Worm (Caenorhabditis elegans) whole organism, young adult: ENCODE measurements around the gene C50D2.6.

Source experiments
- F39B2.1 ChIP-seq: fragments of 200-800 bp; sonication (Bioruptor generic); IDR thresholded peaks from 2 replicates; pipeline ENCODE4 v1.3.6; 2022; ENCODE audit warnings: missing genetic modification reagents, missing genetic modification characterization, missing compliant biosample characterization
- dpl-1 ChIP-seq: fragments of 150-350 bp; optimal IDR thresholded peaks from 2 replicates; lab custom pipeline; 2014; ENCODE audit warnings: missing biosample characterization, missing genetic modification reagents, missing genetic modification characterization
- egl-44 ChIP-seq: fragments of 200-800 bp; sonication (Bioruptor generic); IDR thresholded peaks from 2 replicates; pipeline ENCODE4 v1.3.6; 2022; ENCODE audit warnings: missing genetic modification reagents, missing genetic modification characterization, missing compliant biosample characterization
- hmg-1.2 ChIP-seq: fragments of 200-800 bp; sonication (Bioruptor generic); IDR thresholded peaks from 2 replicates; pipeline ENCODE4 v1.3.6; 2022; ENCODE audit warnings: missing genetic modification reagents, missing genetic modification characterization, missing compliant biosample characterization
- hsf-1 ChIP-seq: fragments of 200-800 bp; sonication (Bioruptor generic); IDR thresholded peaks from 2 replicates; pipeline ENCODE4 v1.3.6; 2022; ENCODE audit warnings: missing genetic modification reagents, missing genetic modification characterization, missing compliant biosample characterization
- let-526 ChIP-seq: fragments of 200-800 bp; sonication (Bioruptor generic); IDR thresholded peaks from 2 replicates; pipeline ENCODE4 v1.3.6; 2022; ENCODE audit warnings: missing genetic modification reagents, missing genetic modification characterization, missing compliant biosample characterization
- rcor-1 ChIP-seq: fragments of 200-800 bp; sonication (Bioruptor generic); IDR thresholded peaks from 2 replicates; pipeline ENCODE4 v1.3.6; 2022; ENCODE audit warnings: missing genetic modification reagents, missing genetic modification characterization, missing compliant biosample characterization
- rec-8 ChIP-seq, 2 experiments: sonication (generic microtip); optimal IDR thresholded peaks; 2 replicates each; lab custom pipeline; 2016; ENCODE audit warnings: mild to moderate bottlenecking in 2 of 2, missing genetic modification characterization in 2 of 2, missing genetic modification reagents in 2 of 2, missing genotype in 2 of 2, missing biosample characterization in 1 of 2, missing compliant biosample characterization in 1 of 2, moderate library complexity in 1 of 2
- sdz-38 ChIP-seq: sonication (generic microtip); optimal IDR thresholded peaks from 2 replicates; lab custom pipeline; 2016; ENCODE audit warnings: missing genotype, missing genetic modification characterization, missing compliant biosample characterization
- sptf-2 ChIP-seq: fragments of 200-800 bp; sonication (Bioruptor generic); optimal IDR thresholded peaks from 2 replicates; lab custom pipeline; 2018; ENCODE audit warnings: mild to moderate bottlenecking, missing genetic modification characterization, missing compliant biosample characterization
- unc-62 ChIP-seq: fragments of 150-350 bp; optimal IDR thresholded peaks from 2 replicates; lab custom pipeline; 2014; ENCODE audit warnings: missing biosample characterization, missing genetic modification reagents, missing genetic modification characterization
- ztf-22 ChIP-seq: fragments of 200-800 bp; sonication (Bioruptor generic); optimal IDR thresholded peaks from 2 replicates; lab custom pipeline; 2018; ENCODE audit warnings: mild to moderate bottlenecking, missing genetic modification characterization, moderate library complexity, missing compliant biosample characterization
- ztf-3 ChIP-seq: fragments of 200-800 bp; sonication (Bioruptor generic); optimal IDR thresholded peaks from 2 replicates; lab custom pipeline; 2018; ENCODE audit warnings: mild to moderate bottlenecking, missing genetic modification characterization, missing compliant biosample characterization

- TF ChIP-seq unc-62 (no peak), sptf-2 (GFP tag; lab: Kevin White, UChicago) (no peak), dpl-1 (no peak), ztf-3 (GFP tag; lab: Kevin White, UChicago) (no peak), let-526 (GFP tag; lab: Robert Waterston, UW) (no peak), ztf-22 (GFP tag; lab: Kevin White, UChicago) (no peak), sdz-38 (no peak), hmg-1.2 (GFP tag; lab: Robert Waterston, UW) (no peak), rcor-1 (no peak), rec-8 (tag; optimal IDR thresholded peaks at IDR 0.05; lab: Kevin White, UChicago) (no peak), egl-44 (GFP tag; lab: Robert Waterston, UW) (no peak), F39B2.1 (GFP tag; lab: Robert Waterston, UW) (no peak), hsf-1 (GFP tag; lab: Robert Waterston, UW) (no peak)
Observed at ce11 chrII:37213-37612, 47.0 kb upstream of the C50D2.6 start, which contains the start of gene F23F1.6.
